Fruit fly (Drosophila melanogaster): ENCODE measurements around the gene CG31468.

DNA sequence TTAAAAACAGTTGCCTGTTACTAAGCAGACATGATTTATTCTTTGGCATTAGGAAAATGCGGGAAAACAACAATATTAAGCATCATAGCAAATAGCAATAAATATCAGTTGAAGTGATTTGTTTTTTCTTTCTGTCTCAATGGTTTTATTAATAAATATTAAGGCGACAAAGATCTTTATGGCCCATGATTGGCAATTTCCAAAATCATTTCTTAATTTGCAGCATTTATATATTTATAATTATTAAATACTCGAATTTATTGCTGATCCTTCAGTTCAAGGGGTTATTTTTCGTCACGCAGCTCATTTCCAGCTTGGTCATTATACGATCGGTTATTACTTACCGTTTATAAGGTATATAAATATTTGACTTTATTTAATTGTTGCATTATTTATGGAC lies 27.5 kb upstream of the CG31468 start:
- TF ChIP-seq CG8478 (optimal IDR thresholded peaks at IDR 0.05) (no peak), CTCF (optimal IDR thresholded peaks at IDR 0.05) (no peak)
